Fruit fly (Drosophila melanogaster): Measurements from ENCODE around the gene CG33664.

The CG33664 gene

dm6 chrX:6351917-6352768, 31.9 kb upstream of the CG33664 start:
- TF ChIP-seq CG17801 (GFP tag; optimal IDR thresholded peaks at IDR 0.05; ENCODE audit: partially characterized antibody) = peak; percentile 64

DNA sequence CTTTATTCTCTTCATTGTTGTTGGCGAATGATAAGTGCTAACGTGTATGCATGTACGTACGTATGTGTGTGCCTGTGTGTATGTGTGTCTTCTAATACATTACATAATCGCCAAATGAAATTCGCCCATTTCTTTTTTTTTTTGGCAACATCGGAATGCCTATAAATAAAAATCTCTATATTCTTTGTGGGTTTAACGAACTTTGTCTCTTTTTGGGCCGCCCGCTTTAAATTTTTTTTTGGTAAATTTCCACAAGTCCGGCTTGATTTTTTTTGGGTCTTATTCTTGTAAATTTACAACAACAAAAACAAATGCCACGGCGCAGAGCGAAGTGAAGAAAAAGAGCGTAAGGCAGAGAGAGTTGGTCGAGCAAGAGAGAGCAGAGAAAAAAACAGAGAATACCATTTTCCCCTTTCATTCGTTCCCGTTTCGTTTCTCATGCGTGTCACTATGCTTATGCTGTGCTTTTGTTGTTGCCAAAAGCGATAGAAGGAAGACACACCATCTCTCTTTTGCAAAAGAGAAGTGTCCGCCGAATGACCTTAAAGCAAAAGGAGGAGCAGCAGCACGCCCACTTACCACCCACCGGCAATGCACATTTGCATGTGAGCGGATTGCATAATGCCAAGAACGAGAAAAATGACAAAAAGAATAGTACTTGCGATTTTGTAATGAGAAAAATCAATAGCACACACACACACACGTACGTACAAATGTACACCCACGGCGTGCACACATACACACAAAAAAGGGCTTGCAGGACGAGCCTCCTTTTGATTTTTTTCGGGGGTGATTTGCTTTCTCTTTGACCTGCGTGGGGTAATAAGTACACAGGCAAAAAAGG, 31.0 kb upstream of the CG33664 start:
- no peak for TF ChIP-seq CG17801 (GFP tag; optimal IDR thresholded peaks at IDR 0.05; ENCODE audit: partially characterized antibody)

DNA sequence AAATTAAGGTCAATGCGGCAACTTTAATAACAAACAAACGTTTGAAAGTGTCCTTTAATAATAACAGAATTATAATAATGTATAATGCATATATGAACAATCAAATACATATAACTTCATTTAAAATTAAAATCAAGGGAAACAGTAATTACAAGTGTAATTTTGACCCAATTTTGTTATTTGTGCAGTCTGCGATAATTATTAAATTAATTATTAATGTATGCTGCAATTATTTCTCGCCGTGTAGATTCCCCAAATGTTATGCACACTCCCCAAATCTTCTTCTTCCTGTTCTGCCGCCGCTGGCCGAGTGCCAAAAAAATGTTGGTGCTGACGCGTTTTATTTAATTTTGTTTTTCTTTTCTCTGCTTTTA, 30.4 kb upstream of the CG33664 start:
- TF ChIP-seq CG17801 (GFP tag; optimal IDR thresholded peaks at IDR 0.05; ENCODE audit: partially characterized antibody) = peak; percentile 89

DNA sequence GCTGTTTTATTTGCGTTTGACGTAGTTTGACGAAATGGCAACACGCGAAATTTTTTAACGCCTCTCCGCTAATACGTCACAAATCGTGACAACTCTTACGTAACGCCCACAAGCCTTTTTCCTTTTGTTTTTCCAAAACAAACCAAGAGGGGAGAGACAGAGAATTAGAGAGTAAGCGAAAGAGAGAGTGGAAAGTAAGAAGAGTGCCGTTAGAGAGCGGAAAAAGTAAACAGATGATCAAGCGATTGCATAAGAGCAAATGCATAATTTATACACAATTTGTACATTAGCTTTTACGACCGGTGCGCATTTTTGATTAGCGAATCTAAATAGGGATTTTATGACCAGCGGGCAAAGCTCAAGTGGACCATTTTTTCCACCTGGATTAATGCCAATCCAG, 29.9 kb upstream of the CG33664 start:
- no peak for TF ChIP-seq CG17801 (GFP tag; optimal IDR thresholded peaks at IDR 0.05; ENCODE audit: partially characterized antibody)

- TF ChIP-seq CG17801 (GFP tag; optimal IDR thresholded peaks at IDR 0.05; ENCODE audit: partially characterized antibody) = no peak
These were observed 28.8 kb upstream of the CG33664 start for dm6 chrX:6355090-6355679.

DNA sequence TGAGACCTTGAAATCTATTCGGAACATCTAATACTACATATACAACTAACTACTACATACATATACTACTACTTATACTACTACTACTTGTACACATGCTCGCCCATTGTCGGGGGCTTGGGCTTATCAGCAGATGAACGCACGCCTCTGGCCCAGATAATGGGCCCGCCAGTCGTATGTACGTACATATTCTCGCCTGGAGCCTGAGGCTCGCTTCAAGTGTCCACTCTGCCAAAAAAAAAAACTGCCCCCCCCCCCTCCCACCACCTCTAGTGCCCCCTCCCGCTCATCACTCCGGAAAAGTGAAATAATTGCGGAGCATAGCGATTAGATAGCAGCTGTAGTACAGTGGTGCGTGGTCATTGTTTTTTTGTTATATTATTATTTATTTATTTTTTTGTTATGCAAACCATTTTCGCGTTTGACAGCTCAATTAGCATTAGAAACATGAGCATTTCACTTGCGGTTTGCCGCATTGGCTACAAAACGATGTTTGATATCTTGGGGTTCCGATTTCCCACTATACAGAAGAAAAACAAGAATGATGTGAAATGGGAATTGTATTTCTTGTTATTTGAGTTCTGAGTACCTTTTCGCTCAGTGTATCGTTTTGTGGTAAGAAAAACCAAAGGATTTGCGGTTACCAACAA, 27.1 kb upstream of the CG33664 start:
- TF ChIP-seq CG17801 (GFP tag; optimal IDR thresholded peaks at IDR 0.05; ENCODE audit: partially characterized antibody) = no peak

DNA sequence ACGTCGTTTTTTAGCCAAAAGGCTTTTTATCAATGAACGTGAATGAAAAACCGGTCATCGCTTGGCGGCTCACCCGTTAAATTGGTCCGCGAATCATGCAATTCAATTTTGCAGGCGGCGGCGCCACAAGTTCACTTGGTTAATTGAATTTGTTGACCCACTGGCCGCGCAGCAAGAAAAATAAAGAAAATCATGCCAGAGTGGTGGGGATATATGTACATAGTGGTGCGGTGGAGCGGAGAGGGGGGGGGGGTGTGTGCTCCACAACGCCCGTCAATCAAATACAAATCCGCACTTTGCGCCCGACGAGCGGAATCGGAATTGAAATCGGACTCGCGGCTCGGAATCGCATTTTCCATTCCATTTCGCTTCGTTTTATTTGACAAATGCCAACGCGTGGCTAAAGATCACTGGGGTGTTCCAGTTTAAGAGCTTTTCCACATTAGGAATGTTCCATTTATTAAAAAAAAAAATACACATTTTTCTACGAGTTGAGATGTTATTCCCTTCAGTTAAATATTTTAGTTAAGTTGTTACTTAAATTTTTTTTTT, 26.5 kb upstream of the CG33664 start:
- TF ChIP-seq CG17801 (GFP tag; optimal IDR thresholded peaks at IDR 0.05; ENCODE audit: partially characterized antibody) = no peak

DNA sequence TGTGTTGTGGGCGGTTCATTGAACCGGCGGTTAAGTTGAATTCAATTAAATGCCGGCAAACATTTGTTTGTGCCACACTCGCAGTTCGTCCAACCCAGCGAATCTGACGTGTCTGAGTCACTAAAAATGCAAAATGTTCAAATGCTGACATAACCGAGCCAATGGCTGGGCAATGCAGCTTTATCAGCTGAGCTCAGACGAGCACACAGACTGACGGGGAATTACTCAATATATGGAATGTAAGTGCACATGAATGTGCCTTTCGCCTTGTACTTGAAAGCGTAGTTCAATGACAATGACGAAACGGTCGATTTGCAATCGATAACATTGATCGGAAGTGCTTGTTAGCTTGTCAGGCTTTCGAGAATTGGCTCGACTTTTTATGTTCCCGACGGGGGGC, 25.8 kb upstream of the CG33664 start:
- no peak for TF ChIP-seq CG17801 (GFP tag; optimal IDR thresholded peaks at IDR 0.05; ENCODE audit: partially characterized antibody)

DNA sequence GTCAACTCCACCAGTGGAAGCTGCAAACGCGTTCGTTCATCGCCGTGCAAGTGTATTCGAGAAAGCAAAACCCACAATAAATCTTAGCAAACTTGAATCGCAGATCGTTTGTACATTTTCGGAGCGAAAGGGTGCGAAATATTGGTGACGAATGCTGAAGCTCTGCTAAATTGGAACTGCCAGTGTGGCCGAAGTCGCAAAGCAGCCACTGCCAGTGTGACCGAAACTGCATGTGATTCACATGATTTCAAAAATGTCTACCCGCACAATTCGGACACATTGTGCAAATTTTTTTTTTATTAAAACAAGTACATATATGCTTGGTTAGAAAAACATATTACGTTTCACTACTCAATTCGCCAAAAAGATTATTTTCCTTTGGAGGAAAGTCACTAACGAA, 22.8 kb upstream of the CG33664 start:
- TF ChIP-seq CG17801 (GFP tag; optimal IDR thresholded peaks at IDR 0.05; ENCODE audit: partially characterized antibody) = no peak

DNA sequence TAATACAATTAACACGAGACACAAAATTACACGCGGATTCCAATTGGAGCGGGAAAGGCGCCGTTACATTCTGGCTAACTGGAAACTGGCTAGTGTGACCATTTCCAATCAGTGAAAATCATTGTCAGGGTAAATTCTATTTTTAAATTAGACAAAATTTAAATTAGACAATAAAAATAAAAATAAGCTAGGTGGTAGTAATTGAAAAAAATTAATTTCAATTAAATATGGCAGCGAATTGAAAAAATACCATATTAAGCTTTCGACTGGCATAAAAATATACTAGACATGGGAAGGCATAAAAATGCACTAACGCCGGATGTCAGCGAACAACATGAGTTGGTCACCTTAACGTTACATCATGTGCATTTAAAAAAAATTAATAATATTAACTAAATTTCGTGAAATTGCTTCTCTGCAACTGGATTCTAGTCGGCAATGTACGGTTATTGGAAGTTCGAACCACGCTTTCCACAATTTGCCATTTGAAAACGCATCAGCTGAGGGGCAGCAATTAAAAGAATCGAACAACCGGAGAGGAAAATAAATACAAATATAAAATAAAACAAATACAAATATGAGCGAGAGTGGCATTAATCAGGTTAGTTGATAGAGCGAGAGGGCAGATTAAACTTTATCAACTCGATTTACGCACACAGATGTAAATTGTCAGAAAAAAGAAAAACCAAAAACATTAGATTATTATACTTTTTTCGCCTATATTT, 18.2 kb upstream of the CG33664 start, which contains the start of the genes swa and Marf:
Gene swa, minus strand, starts transcription at position 77 of the 725 bp plus-strand sequence.
Gene Marf, plus strand, starts transcription at position 318 of the 725 bp plus-strand sequence.
- TF ChIP-seq CG17801 (GFP tag; optimal IDR thresholded peaks at IDR 0.05; ENCODE audit: partially characterized antibody) = no peak

dm6 chrX:6366357-6366691, 17.7 kb upstream of the CG33664 start:
- TF ChIP-seq CG17801 (GFP tag; optimal IDR thresholded peaks at IDR 0.05; ENCODE audit: partially characterized antibody) = peak; percentile 95

DNA sequence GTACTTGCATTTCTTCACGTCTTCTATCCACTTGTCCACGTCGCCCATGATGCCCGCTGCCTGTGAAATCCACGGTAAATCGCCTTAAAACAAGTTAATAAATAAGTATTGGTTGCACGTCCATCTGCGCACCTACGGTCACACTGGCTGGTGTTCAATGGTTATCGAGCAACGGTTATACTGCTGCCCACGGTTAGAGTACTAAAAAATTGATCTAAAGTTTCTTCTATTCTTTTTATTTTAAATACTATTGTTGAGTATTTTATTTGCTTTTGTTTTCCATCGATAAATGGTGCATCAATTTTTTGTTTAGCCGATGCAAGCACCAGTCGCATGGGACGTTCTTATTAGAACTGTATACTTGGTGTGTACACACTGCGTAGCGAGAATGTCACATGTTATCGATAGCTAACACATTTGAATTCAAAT, 11.2 kb upstream of the CG33664 start, which contains the start of gene PpV:
Gene PpV, minus strand, starts transcription at position 147 of the 429 bp plus-strand sequence.
- peak; percentile 95 for TF ChIP-seq CG17801 (GFP tag; optimal IDR thresholded peaks at IDR 0.05; ENCODE audit: partially characterized antibody)

dm6 chrX:6375636-6376035, 8.4 kb upstream of the CG33664 start:
- no peak for TF ChIP-seq CG17801 (GFP tag; optimal IDR thresholded peaks at IDR 0.05; ENCODE audit: partially characterized antibody)

DNA sequence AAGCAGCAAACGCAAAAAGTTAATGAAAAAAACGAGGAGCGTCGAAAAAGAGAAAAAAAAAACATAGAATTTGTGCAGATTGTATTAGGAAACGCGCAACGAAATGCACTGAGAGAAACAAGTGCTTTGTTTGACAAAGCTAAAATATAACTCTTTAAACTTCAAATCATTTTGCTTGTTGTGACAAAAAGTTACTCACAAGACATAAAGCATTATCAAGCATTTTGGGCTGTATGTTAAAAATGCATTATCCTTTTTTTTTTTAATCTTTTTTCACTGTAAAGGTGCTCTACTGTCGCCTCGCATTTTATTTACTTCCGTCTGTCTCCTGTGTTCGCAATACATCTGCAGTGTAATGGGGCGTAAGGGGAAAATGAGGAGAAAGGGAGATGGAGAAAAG, 7.3 kb upstream of the CG33664 start:
- TF ChIP-seq CG17801 (GFP tag; optimal IDR thresholded peaks at IDR 0.05; ENCODE audit: partially characterized antibody) = no peak

Data from ovary, adult (tissue).